Worm (Caenorhabditis elegans): ENCODE results near the gene C55B6.7.

The C55B6.7 gene

ce11 chrX:7143515-7143914 lies 48.3 kb downstream of the C55B6.7 start, which contains the start of gene alh-10:
alh-10 (minus strand) TSS chrX:7143641.
- TF ChIP-seq unc-55 (GFP tag; optimal IDR thresholded peaks at IDR 0.05) (no peak), nhr-10 (tag; optimal IDR thresholded peaks at IDR 0.05) (no peak), ztf-1 (GFP tag; conservative IDR thresholded peaks at IDR 0.05) (no peak)
